Worm (Caenorhabditis elegans) whole organism, L4 larva: ENCODE results near the gene tgt-1.
A peak's percentile ranks its signal among the peaks of the same experiment; 100 is the strongest.

Source experiments
- F26F4.8 ChIP-seq: fragments of 200-800 bp; sonication (Bioruptor generic); conservative IDR thresholded peaks from 2 replicates; pipeline ENCODE4 v1.3.6; 2022; ENCODE audit warnings: missing genetic modification characterization, missing compliant biosample characterization
- F49E8.2 ChIP-seq: sonication (generic microtip); optimal IDR thresholded peaks from 2 replicates; lab custom pipeline; 2016; ENCODE audit warnings: missing compliant biosample characterization, mild to moderate bottlenecking, missing genetic modification characterization, borderline replicate concordance
- R02D3.7 ChIP-seq: fragments of 150-350 bp; sonication (generic microtip); optimal IDR thresholded peaks from 3 replicates; lab custom pipeline; 2014; ENCODE audit warnings: missing biosample characterization, missing genetic modification characterization
- T26A8.4 ChIP-seq: fragments of 200-800 bp; sonication (Bioruptor generic); IDR thresholded peaks from 2 replicates; pipeline ENCODE4 v1.3.6; 2022; ENCODE audit warnings: missing genetic modification characterization, missing compliant biosample characterization
- Y48G9A.11 ChIP-seq: fragments of 200-800 bp; sonication (Bioruptor generic); IDR thresholded peaks from 2 replicates; pipeline ENCODE4 v1.3.6; 2022; ENCODE audit warnings: missing genetic modification reagents, missing genetic modification characterization, missing compliant biosample characterization
- aha-1 ChIP-seq: fragments of 150-350 bp; peaks from one replicate; lab custom pipeline; 2014; ENCODE audit warnings: missing biosample characterization, missing genetic modification characterization
- ama-1 ChIP-seq: fragments of 150-350 bp; optimal IDR thresholded peaks from 2 replicates; lab custom pipeline; 2014; ENCODE audit warnings: inconsistent platforms, mixed read lengths
- attf-4 ChIP-seq: sonication (generic microtip); optimal IDR thresholded peaks from 3 replicates; lab custom pipeline; 2017; ENCODE audit warnings: missing biosample characterization, missing genetic modification characterization
- ceh-20 ChIP-seq: fragments of 200-800 bp; sonication (Bioruptor generic); IDR thresholded peaks from 2 replicates; pipeline ENCODE4 v1.3.6; 2022; ENCODE audit warnings: missing genetic modification reagents, missing genetic modification characterization, missing compliant biosample characterization
- ceh-28 ChIP-seq: fragments of 150-350 bp; optimal IDR thresholded peaks from 2 replicates; lab custom pipeline; 2014; ENCODE audit warnings: missing biosample characterization, missing genetic modification reagents, missing genetic modification characterization
- ceh-32 ChIP-seq: sonication (generic microtip); optimal IDR thresholded peaks from 2 replicates; lab custom pipeline; 2016; ENCODE audit warnings: mild to moderate bottlenecking, missing genetic modification characterization, missing compliant biosample characterization; ENCODE audit not compliant: poor library complexity
- ceh-62 ChIP-seq: sonication (generic microtip); optimal IDR thresholded peaks from 2 replicates; lab custom pipeline; 2017; ENCODE audit warnings: missing biosample characterization, missing genetic modification characterization
- cey-2 ChIP-seq: sonication (generic microtip); optimal IDR thresholded peaks from 3 replicates; lab custom pipeline; 2017; ENCODE audit warnings: missing genetic modification characterization, mild to moderate bottlenecking, missing compliant biosample characterization, antibody characterized with exemption, borderline replicate concordance; ENCODE audit not compliant: insufficient read depth
- daf-12 ChIP-seq: fragments of 150-350 bp; optimal IDR thresholded peaks from 2 replicates; lab custom pipeline; 2014; ENCODE audit warnings: missing biosample characterization, missing genetic modification reagents, missing genetic modification characterization
- daf-16 ChIP-seq, 3 experiments: sonication (generic microtip); optimal IDR thresholded peaks; 2 replicates each; lab custom pipeline; 2016 to 2017; ENCODE audit warnings: missing genetic modification characterization in 3 of 3, missing genetic modification reagents in 3 of 3, mild to moderate bottlenecking in 2 of 3, missing compliant biosample characterization in 2 of 3, missing biosample characterization in 1 of 3, moderate library complexity in 1 of 3
- daf-19 ChIP-seq: fragments of 200-800 bp; sonication (Bioruptor generic); conservative IDR thresholded peaks from 2 replicates; pipeline ENCODE4 v1.3.6; 2022; ENCODE audit warnings: missing genetic modification characterization, missing compliant biosample characterization
- dmd-6 ChIP-seq: fragments of 200-800 bp; sonication (Bioruptor generic); IDR thresholded peaks from 2 replicates; pipeline ENCODE4 v1.3.6; 2022; ENCODE audit warnings: missing genetic modification reagents, missing genetic modification characterization, missing compliant biosample characterization
- fkh-10 ChIP-seq: fragments of 150-350 bp; optimal IDR thresholded peaks from 2 replicates; lab custom pipeline; 2014; ENCODE audit warnings: missing biosample characterization, missing genetic modification reagents, missing genetic modification characterization
- gei-8 ChIP-seq: fragments of 200-800 bp; sonication (Bioruptor generic); optimal IDR thresholded peaks from 2 replicates; lab custom pipeline; 2018; ENCODE audit warnings: mild to moderate bottlenecking, missing genetic modification characterization, missing compliant biosample characterization
- hmg-1.1 ChIP-seq: fragments of 200-800 bp; sonication (Bioruptor generic); IDR thresholded peaks from 2 replicates; pipeline ENCODE4 v1.3.6; 2022; ENCODE audit warnings: missing genetic modification reagents, missing genetic modification characterization, missing compliant biosample characterization
- jun-1 ChIP-seq: fragments of 150-350 bp; optimal IDR thresholded peaks from 2 replicates; lab custom pipeline; 2014; ENCODE audit warnings: missing biosample characterization, missing genetic modification reagents, missing genetic modification characterization
- lin-1 ChIP-seq: fragments of 200-800 bp; sonication (Bioruptor generic); IDR thresholded peaks from 2 replicates; pipeline ENCODE4 v1.3.6; 2022; ENCODE audit warnings: missing genetic modification reagents, missing genetic modification characterization, missing compliant biosample characterization
- lin-13 ChIP-seq: fragments of 150-350 bp; optimal IDR thresholded peaks from 2 replicates; lab custom pipeline; 2014; ENCODE audit warnings: missing biosample characterization, missing genetic modification reagents, missing genetic modification characterization
- lin-15B ChIP-seq: fragments of 150-350 bp; sonication (generic microtip); optimal IDR thresholded peaks from 3 replicates; lab custom pipeline; 2014; ENCODE audit warnings: missing biosample characterization, missing genetic modification characterization
- lir-3 ChIP-seq: sonication (generic microtip); optimal IDR thresholded peaks from 2 replicates; lab custom pipeline; 2016; ENCODE audit warnings: mild to moderate bottlenecking, missing genetic modification characterization, missing compliant biosample characterization
- mdl-1 ChIP-seq, 2 experiments: fragments of 150-350 bp in 1 of 2; sonication (generic microtip) in 1 of 2; optimal IDR thresholded peaks; 2 replicates each; lab custom pipeline; 2014 to 2017; ENCODE audit warnings: missing biosample characterization in 2 of 2, missing genetic modification characterization in 2 of 2
- mdt-29 ChIP-seq: fragments of 200-800 bp; sonication (Bioruptor generic); IDR thresholded peaks from 2 replicates; pipeline ENCODE4 v1.3.6; 2022; ENCODE audit warnings: missing genetic modification reagents, missing genetic modification characterization, missing compliant biosample characterization
- mes-2 ChIP-seq: sonication (generic microtip); optimal IDR thresholded peaks from 2 replicates; lab custom pipeline; 2016; ENCODE audit warnings: missing genotype, mild to moderate bottlenecking, missing genetic modification characterization, missing compliant biosample characterization; ENCODE audit not compliant: poor library complexity, severe bottlenecking
- mxl-2 ChIP-seq: fragments of 200-800 bp; sonication (Bioruptor generic); conservative IDR thresholded peaks from 2 replicates; pipeline ENCODE4 v1.3.6; 2022; ENCODE audit warnings: missing genetic modification reagents, missing genetic modification characterization, missing compliant biosample characterization
- nhr-10 ChIP-seq: fragments of 150-350 bp; optimal IDR thresholded peaks from 2 replicates; lab custom pipeline; 2014; ENCODE audit warnings: missing biosample characterization, missing genetic modification characterization
- nhr-11 ChIP-seq: fragments of 150-350 bp; optimal IDR thresholded peaks from 2 replicates; lab custom pipeline; 2014; ENCODE audit warnings: missing biosample characterization, missing genetic modification characterization
- nhr-111 ChIP-seq: fragments of 200-800 bp; sonication (Bioruptor generic); optimal IDR thresholded peaks from 2 replicates; lab custom pipeline; 2018; ENCODE audit warnings: mild to moderate bottlenecking, missing genetic modification characterization, missing compliant biosample characterization
- nhr-42 ChIP-seq: fragments of 200-800 bp; sonication (Bioruptor generic); IDR thresholded peaks from 2 replicates; pipeline ENCODE4 v1.3.6; 2022; ENCODE audit warnings: missing genetic modification characterization, missing compliant biosample characterization
- nhr-6 ChIP-seq: fragments of 150-350 bp; optimal IDR thresholded peaks from 2 replicates; lab custom pipeline; 2014; ENCODE audit warnings: missing biosample characterization, missing genetic modification characterization
- nhr-77 ChIP-seq: fragments of 150-350 bp; optimal IDR thresholded peaks from 2 replicates; lab custom pipeline; 2014; ENCODE audit warnings: missing biosample characterization, missing genetic modification characterization
- pha-4 ChIP-seq, 2 experiments: fragments of 150-350 bp in 1 of 2; fragments of 200-800 bp in 1 of 2; sonication (Bioruptor generic) in 1 of 2; IDR thresholded peaks in 1 of 2; optimal IDR thresholded peaks in 1 of 2; 2 replicates each; pipeline versions ENCODE4 v1.3.6 to Lab custom; 2014 to 2022; ENCODE audit warnings: missing genetic modification characterization in 2 of 2, missing genetic modification reagents in 2 of 2, missing biosample characterization in 1 of 2, missing compliant biosample characterization in 1 of 2
- php-3 ChIP-seq: fragments of 200-800 bp; sonication (Bioruptor generic); IDR thresholded peaks from 2 replicates; pipeline ENCODE4 v1.3.6; 2022; ENCODE audit warnings: missing genetic modification reagents, missing genetic modification characterization, missing compliant biosample characterization
- rbr-2 ChIP-seq: sonication (generic microtip); optimal IDR thresholded peaks from 2 replicates; lab custom pipeline; 2016; ENCODE audit warnings: missing genotype, missing genetic modification characterization, missing compliant biosample characterization
- sdz-12 ChIP-seq: fragments of 200-800 bp; sonication (Bioruptor generic); optimal IDR thresholded peaks from 2 replicates; lab custom pipeline; 2018; ENCODE audit warnings: mild to moderate bottlenecking, missing genetic modification characterization, missing compliant biosample characterization
- skn-1 ChIP-seq: fragments of 150-350 bp; optimal IDR thresholded peaks from 2 replicates; lab custom pipeline; 2014; ENCODE audit warnings: missing biosample characterization, missing genetic modification characterization
- snpc-1.2 ChIP-seq: fragments of 200-800 bp; sonication (Bioruptor generic); IDR thresholded peaks from 2 replicates; pipeline ENCODE4 v1.3.6; 2022; ENCODE audit warnings: missing genetic modification reagents, missing genetic modification characterization, missing compliant biosample characterization
- spr-3 ChIP-seq: fragments of 200-800 bp; sonication (Bioruptor generic); optimal IDR thresholded peaks from 2 replicates; lab custom pipeline; 2018; ENCODE audit warnings: mild to moderate bottlenecking, missing genetic modification characterization, missing compliant biosample characterization
- tra-1 ChIP-seq: fragments of 200-800 bp; sonication (Bioruptor generic); IDR thresholded peaks from 2 replicates; pipeline ENCODE4 v1.3.6; 2022; ENCODE audit warnings: missing genetic modification reagents, missing genetic modification characterization, missing compliant biosample characterization
- unc-62 ChIP-seq, 3 experiments: fragments of 150-350 bp in 1 of 3; sonication (generic microtip); optimal IDR thresholded peaks in 2 of 3; peaks in 1 of 3; 1 replicate in 1 of 3; 2 replicates in 2 of 3; lab custom pipeline; 2014 to 2017; ENCODE audit warnings: missing biosample characterization in 3 of 3, missing genetic modification characterization in 3 of 3, missing genetic modification reagents in 3 of 3, missing genotype in 1 of 3
- zag-1 ChIP-seq: fragments of 150-350 bp; optimal IDR thresholded peaks from 2 replicates; lab custom pipeline; 2014; ENCODE audit warnings: missing biosample characterization, missing genetic modification characterization
- zfp-2 ChIP-seq: sonication (generic microtip); optimal IDR thresholded peaks from 2 replicates; lab custom pipeline; 2016; ENCODE audit warnings: mild to moderate bottlenecking, missing genetic modification characterization, missing compliant biosample characterization
- zfp-3 ChIP-seq: fragments of 200-800 bp; sonication (Bioruptor generic); conservative IDR thresholded peaks from 2 replicates; pipeline ENCODE4 v1.3.6; 2022; ENCODE audit warnings: missing genetic modification reagents, missing genetic modification characterization, missing compliant biosample characterization
- zip-2 ChIP-seq: fragments of 150-350 bp; optimal IDR thresholded peaks from 2 replicates; lab custom pipeline; 2014; ENCODE audit warnings: missing biosample characterization, missing genetic modification characterization
- ztf-11 ChIP-seq: fragments of 150-350 bp; optimal IDR thresholded peaks from 2 replicates; lab custom pipeline; 2014; ENCODE audit warnings: missing biosample characterization, missing genetic modification characterization
- ztf-7 ChIP-seq: fragments of 150-350 bp; optimal IDR thresholded peaks from 2 replicates; lab custom pipeline; 2014; ENCODE audit warnings: missing biosample characterization, missing genetic modification characterization

The tgt-1 gene

ce11 chrIV:11928388-11928787 is 31.2 kb downstream of the tgt-1 start (continued):
- TF ChIP-seq zfp-3 (GFP tag; lab: Robert Waterston, UW) (no peak), nhr-111 (GFP tag; lab: Kevin White, UChicago) (no peak), ama-1 (lab: Kevin White, UChicago) (no peak), sdz-12 (no peak), ztf-11 (tag; lab: Kevin White, UChicago) (no peak), ceh-62 (tag; lab: Kevin White, UChicago) (no peak), mdl-1 (tag; optimal IDR thresholded peaks at IDR 0.05; lab: Kevin White, UChicago) (peak in 1 of 2 experiments; percentile 39), zip-2 (tag; lab: Kevin White, UChicago) (no peak), unc-62 (GFP tag; optimal IDR thresholded peaks at IDR 0.05 in 1 of 2; lab: Kevin White, UChicago) (no peak), unc-62 (tag; optimal IDR thresholded peaks at IDR 0.05; lab: Kevin White, UChicago) (no peak), skn-1 (tag; lab: Kevin White, UChicago) (no peak), tra-1 (GFP tag; lab: Robert Waterston, UW) (0 out of 2 replicates have a peak, but pooled peaks have one; percentile 33), ceh-32 (tag; lab: Kevin White, UChicago) (no peak), mes-2 (tag; lab: Kevin White, UChicago) (no peak), nhr-42 (GFP tag; lab: Robert Waterston, UW) (peak; percentile 70; the same call in 1 of the 2 replicates), nhr-6 (tag; lab: Kevin White, UChicago) (no peak), pha-4 (GFP tag; IDR thresholded peaks at IDR 0.05; lab: Robert Waterston, UW) (no peak), pha-4 (tag; optimal IDR thresholded peaks at IDR 0.05; lab: Kevin White, UChicago) (no peak), nhr-11 (tag; lab: Kevin White, UChicago) (no peak), spr-3 (no peak), snpc-1.2 (GFP tag; lab: Robert Waterston, UW) (peak; percentile 91), aha-1 (tag; lab: Kevin White, UChicago) (peak; percentile 96), attf-4 (no peak), dmd-6 (peak; percentile 74), php-3 (no peak; the same call in 1 of the 2 replicates), mxl-2 (no peak), nhr-10 (tag; lab: Kevin White, UChicago) (no peak), ceh-20 (GFP tag; lab: Robert Waterston, UW) (0 out of 2 replicates have a peak, but pooled peaks have one; percentile 45), ztf-7 (tag; lab: Kevin White, UChicago) (peak; percentile 4), hmg-1.1 (GFP tag; lab: Robert Waterston, UW) (peak; percentile 68), lin-1 (GFP tag; lab: Robert Waterston, UW) (0 out of 2 replicates have a peak, but pooled peaks have one; percentile 53), zfp-2 (tag; lab: Kevin White, UChicago) (no peak), R02D3.7 (tag; lab: Kevin White, UChicago) (no peak), F26F4.8 (GFP tag; lab: Robert Waterston, UW) (peak; percentile 59; the same call in 1 of the 2 replicates), mdt-29 (GFP tag; lab: Robert Waterston, UW) (no peak; the same call in 1 of the 2 replicates), daf-19 (GFP tag; lab: Robert Waterston, UW) (no peak), jun-1 (tag; lab: Kevin White, UChicago) (no peak), F49E8.2 (tag; lab: Kevin White, UChicago) (peak; percentile 34), cey-2 (no peak), nhr-77 (tag; lab: Kevin White, UChicago) (no peak), gei-8 (GFP tag; lab: Kevin White, UChicago) (no peak), T26A8.4 (GFP tag; lab: Robert Waterston, UW) (peak; percentile 56), daf-16 (GFP tag; optimal IDR thresholded peaks at IDR 0.05; lab: Kevin White, UChicago) (peak in 1 of 2 experiments; percentile 29), daf-16 (tag; optimal IDR thresholded peaks at IDR 0.05; lab: Kevin White, UChicago) (peak; percentile 22), lir-3 (tag; lab: Kevin White, UChicago) (no peak), Y48G9A.11 (GFP tag; lab: Robert Waterston, UW) (peak; percentile 61; the same call in 1 of the 2 replicates), daf-12 (no peak), lin-15B (tag; lab: Kevin White, UChicago) (no peak), fkh-10 (GFP tag; lab: Kevin White, UChicago) (no peak), lin-13 (GFP tag; lab: Kevin White, UChicago) (no peak), rbr-2 (tag; lab: Kevin White, UChicago) (peak; percentile 45), zag-1 (tag; lab: Kevin White, UChicago) (no peak), ceh-28 (tag; lab: Kevin White, UChicago) (no peak)
